Fruit fly (Drosophila melanogaster) whole organism, pupa: ENCODE data around the gene Naxd.
A peak's percentile ranks its signal among the peaks of the same experiment; 100 is the strongest.

ENCODE experiments used
- CG13204 ChIP-seq: fragments of 200-800 bp; sonication (Bioruptor generic); optimal IDR thresholded peaks from 2 replicates; lab custom pipeline; 2018; ENCODE audit warnings: missing biosample characterization, mild to moderate bottlenecking, missing genetic modification characterization, moderate library complexity
- CG14655 ChIP-seq: fragments of 200-800 bp; sonication (Bioruptor generic); optimal IDR thresholded peaks from 3 replicates; lab custom pipeline; 2017; ENCODE audit warnings: mild to moderate bottlenecking, missing biosample characterization, missing genetic modification reagents, missing genetic modification characterization
- CG17806 ChIP-seq: fragments of 200-800 bp; sonication (Bioruptor generic); optimal IDR thresholded peaks from 2 replicates; lab custom pipeline; 2018; ENCODE audit warnings: missing biosample characterization, mild to moderate bottlenecking, missing genetic modification characterization, moderate library complexity
- CG8159 ChIP-seq: fragments of 200-800 bp; sonication (Bioruptor generic); optimal IDR thresholded peaks from 3 replicates; lab custom pipeline; 2018; ENCODE audit warnings: missing biosample characterization, mild to moderate bottlenecking, missing genetic modification characterization, moderate library complexity
- EcR ChIP-seq: fragments of 200-800 bp; sonication (Bioruptor generic); optimal IDR thresholded peaks from 3 replicates; lab custom pipeline; 2019; ENCODE audit warnings: missing biosample characterization, missing genetic modification characterization, mild to moderate bottlenecking, moderate library complexity, missing genetic modification reagents
- Ets98B ChIP-seq: fragments of 200-800 bp; sonication (Bioruptor generic); IDR thresholded peaks from 2 replicates; pipeline ENCODE4 v1.3.6; 2022; ENCODE audit warnings: missing biosample characterization, missing genetic modification characterization
- Pif1A ChIP-seq: fragments of 200-800 bp; sonication (Bioruptor generic); optimal IDR thresholded peaks from 3 replicates; lab custom pipeline; 2016; ENCODE audit warnings: missing biosample characterization, missing genetic modification characterization
- fd96Ca ChIP-seq: fragments of 200-800 bp; sonication (Bioruptor generic); IDR thresholded peaks from 3 replicates; pipeline ENCODE4 v1.3.6; 2022; ENCODE audit warnings: missing biosample characterization, missing genetic modification characterization

Gene Naxd

DNA sequence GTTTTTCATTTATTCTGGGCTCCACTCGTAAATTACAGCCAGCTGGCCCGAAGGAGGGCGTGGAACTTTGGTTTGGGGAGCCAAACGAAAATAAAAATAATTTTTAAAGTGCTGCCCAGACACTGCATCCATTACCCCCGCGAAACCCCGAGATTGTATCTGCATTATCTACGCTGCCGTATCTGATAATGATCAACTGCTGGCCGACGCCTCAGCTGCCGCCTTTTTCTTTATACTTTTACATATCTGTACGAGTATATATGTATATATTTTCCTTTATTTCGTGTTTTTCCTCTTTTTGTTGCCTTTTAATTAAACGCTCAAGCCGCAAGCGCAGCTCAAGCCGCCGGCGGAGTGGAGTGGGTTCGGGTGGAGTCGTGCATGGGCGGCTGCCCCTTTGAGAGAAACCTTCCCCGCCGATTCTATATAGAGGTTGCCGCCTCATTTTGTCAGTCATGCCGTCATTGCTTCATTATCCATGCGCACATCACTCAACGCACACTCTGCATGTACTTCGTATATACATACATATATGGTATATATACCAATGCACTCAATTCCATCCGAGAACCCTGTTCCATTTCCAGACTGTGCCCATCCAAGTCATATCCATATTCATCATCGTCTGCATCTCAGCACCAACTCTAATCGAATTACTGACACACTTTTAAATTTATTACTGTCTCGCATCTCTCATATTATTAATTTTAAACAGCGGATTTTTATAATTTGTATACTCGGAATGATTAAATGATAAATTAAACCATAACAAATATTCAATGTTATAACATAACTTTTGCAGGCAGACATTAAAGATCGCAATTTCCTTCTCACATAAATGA, 47.6 kb downstream of the Naxd start:
- TF ChIP-seq Pif1A (GFP tag; lab: Kevin White, UChicago) (no peak), Ets98B (GFP tag; lab: Robert Waterston, UW) (no peak), EcR (GFP tag; lab: Kevin White, UChicago) (peak; percentile 9), CG13204 (GFP tag; lab: Kevin White, UChicago) (peak; percentile 60)

DNA sequence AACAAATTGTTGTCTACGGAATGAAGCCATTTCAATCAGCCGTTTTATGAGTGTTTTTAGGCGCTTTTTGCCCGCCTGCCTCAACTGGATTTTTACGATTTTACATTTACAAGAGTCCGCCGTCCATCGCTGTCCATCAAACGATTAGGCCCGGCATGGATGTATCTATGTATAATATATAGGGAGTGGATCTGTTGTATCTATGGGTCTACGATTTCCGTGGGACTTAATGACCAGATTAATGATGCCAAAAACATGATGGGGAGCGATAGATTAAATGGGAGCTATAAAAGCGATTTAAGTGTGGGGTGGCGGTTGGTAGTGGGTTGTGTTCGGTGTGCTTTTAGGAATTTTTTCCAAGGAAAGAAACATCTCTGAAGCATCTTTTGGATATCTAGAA, 48.7 kb downstream of the Naxd start:
- TF ChIP-seq CG14655, result no peak
- TF ChIP-seq CG17806 (tag; lab: Kevin White, UChicago), result no peak

dm6 chr3L:19048257-19048656, 49.3 kb downstream of the Naxd start:
- TF ChIP-seq CG8159 (tag; lab: Kevin White, UChicago) (no peak), fd96Ca (GFP tag; lab: Robert Waterston, UW) (no peak), EcR (GFP tag; lab: Kevin White, UChicago) (no peak)
